Worm (Caenorhabditis elegans): Measurements from ENCODE around the gene pdfr-1.

ce11 chrIII:6646898-6647297 is 5.0 kb downstream of the pdfr-1 start:
- TF ChIP-seq egl-5 (tag; optimal IDR thresholded peaks at IDR 0.05) (no peak), nhr-237 (tag; optimal IDR thresholded peaks at IDR 0.05) (no peak), mdl-1 (tag; optimal IDR thresholded peaks at IDR 0.05) (no peak), jun-1 (tag; optimal IDR thresholded peaks at IDR 0.05) (no peak), nhr-25 (tag; optimal IDR thresholded peaks at IDR 0.05) (no peak), nhr-12 (tag; optimal IDR thresholded peaks at IDR 0.05) (no peak), egl-27 (tag; optimal IDR thresholded peaks at IDR 0.05) (no peak), ama-1 (optimal IDR thresholded peaks at IDR 0.05) (no peak), lin-39 (tag; optimal IDR thresholded peaks at IDR 0.05) (no peak)

Measured in whole organism, L3 larva.